Worm (Caenorhabditis elegans): ENCODE data around the gene htrl-1.

htrl-1 gene

ce11 chrV:11496283-11496682, at the start of gene htrl-1:
Gene htrl-1, minus strand, starts transcription at chrV:11496383.
- TF ChIP-seq hmg-4 (GFP tag; optimal IDR thresholded peaks at IDR 0.05) (no peak), scrt-1 (GFP tag; IDR thresholded peaks at IDR 0.05) (no peak), flt-1 (GFP tag; IDR thresholded peaks at IDR 0.05) (no peak), ama-1 (optimal IDR thresholded peaks at IDR 0.05) (no peak), aly-1 (tag; optimal IDR thresholded peaks at IDR 0.05) (no peak), ceh-13 (GFP tag; optimal IDR thresholded peaks at IDR 0.05) (no peak)

- TF ChIP-seq tbx-37 (GFP tag; conservative IDR thresholded peaks at IDR 0.05) (no peak), hmg-4 (GFP tag; optimal IDR thresholded peaks at IDR 0.05) (no peak), ceh-13 (GFP tag; optimal IDR thresholded peaks at IDR 0.05) (no peak), aly-1 (tag; optimal IDR thresholded peaks at IDR 0.05) (no peak), flt-1 (GFP tag; IDR thresholded peaks at IDR 0.05) (no peak), hmbx-1 (tag; optimal IDR thresholded peaks at IDR 0.05) (no peak), pes-1 (GFP tag; IDR thresholded peaks at IDR 0.05) (no peak), hnd-1 (tag; optimal IDR thresholded peaks at IDR 0.05) (no peak), ceh-36 (tag; optimal IDR thresholded peaks at IDR 0.05) (no peak), tbx-11 (GFP tag; IDR thresholded peaks at IDR 0.05) (no peak), B0310.2 (tag; optimal IDR thresholded peaks at IDR 0.05) (no peak), tra-4 (tag; optimal IDR thresholded peaks at IDR 0.05) (no peak), ets-7 (tag; optimal IDR thresholded peaks at IDR 0.05) (no peak)
Measured at ce11 chrV:11545227-11545626, 49.0 kb upstream of the htrl-1 start, which contains the start of gene F38B7.10. Gene F38B7.10, plus strand, starts transcription at chrV:11545527.

ce11 chrV:11543564-11543963, 47.4 kb upstream of the htrl-1 start, which contains the start of gene F38B7.2:
Gene F38B7.2, plus strand, starts transcription at chrV:11543963.
- TF ChIP-seq ceh-13 (GFP tag; optimal IDR thresholded peaks at IDR 0.05) (no peak), F13C5.2 (tag; optimal IDR thresholded peaks at IDR 0.05) (no peak), tra-4 (tag; optimal IDR thresholded peaks at IDR 0.05) (no peak), sea-1 (GFP tag; conservative IDR thresholded peaks at IDR 0.05) (no peak)

- TF ChIP-seq tra-4 (tag; optimal IDR thresholded peaks at IDR 0.05), result no peak
- TF ChIP-seq flt-1 (GFP tag; IDR thresholded peaks at IDR 0.05), result no peak
- TF ChIP-seq ets-7 (tag; optimal IDR thresholded peaks at IDR 0.05), result no peak
- no peak for TF ChIP-seq tbx-11 (GFP tag; IDR thresholded peaks at IDR 0.05)
- no peak for TF ChIP-seq scrt-1 (GFP tag; IDR thresholded peaks at IDR 0.05)
- no peak for TF ChIP-seq aly-1 (tag; optimal IDR thresholded peaks at IDR 0.05)
- TF ChIP-seq hmg-4 (GFP tag; optimal IDR thresholded peaks at IDR 0.05), result no peak
- no peak for TF ChIP-seq hnd-1 (tag; optimal IDR thresholded peaks at IDR 0.05)
- TF ChIP-seq hmbx-1 (tag; optimal IDR thresholded peaks at IDR 0.05), result no peak
Measured at ce11 chrV:11541284-11541683, 45.1 kb upstream of the htrl-1 start.

ce11 chrV:11539502-11539901, 43.3 kb upstream of the htrl-1 start:
- TF ChIP-seq scrt-1 (GFP tag; IDR thresholded peaks at IDR 0.05) (no peak), B0310.2 (tag; optimal IDR thresholded peaks at IDR 0.05) (no peak), ceh-13 (GFP tag; optimal IDR thresholded peaks at IDR 0.05) (no peak), tbx-11 (GFP tag; IDR thresholded peaks at IDR 0.05) (no peak), F13C5.2 (tag; optimal IDR thresholded peaks at IDR 0.05) (no peak), hmg-4 (GFP tag; optimal IDR thresholded peaks at IDR 0.05) (no peak), tbx-37 (GFP tag; conservative IDR thresholded peaks at IDR 0.05) (no peak), sea-1 (GFP tag; conservative IDR thresholded peaks at IDR 0.05) (no peak), hnd-1 (tag; optimal IDR thresholded peaks at IDR 0.05) (no peak), tra-4 (tag; optimal IDR thresholded peaks at IDR 0.05) (no peak), hmbx-1 (tag; optimal IDR thresholded peaks at IDR 0.05) (no peak), aly-1 (tag; optimal IDR thresholded peaks at IDR 0.05) (no peak), ets-7 (tag; optimal IDR thresholded peaks at IDR 0.05) (no peak), flt-1 (GFP tag; IDR thresholded peaks at IDR 0.05) (no peak), pes-1 (GFP tag; IDR thresholded peaks at IDR 0.05) (no peak), ceh-36 (tag; optimal IDR thresholded peaks at IDR 0.05) (no peak), ama-1 (optimal IDR thresholded peaks at IDR 0.05) (no peak)

ce11 chrV:11536667-11537066, 40.5 kb upstream of the htrl-1 start:
- no peak for TF ChIP-seq aly-1 (tag; optimal IDR thresholded peaks at IDR 0.05)
- TF ChIP-seq hmbx-1 (tag; optimal IDR thresholded peaks at IDR 0.05), result no peak
- TF ChIP-seq flt-1 (GFP tag; IDR thresholded peaks at IDR 0.05), result no peak
- TF ChIP-seq ceh-13 (GFP tag; optimal IDR thresholded peaks at IDR 0.05), result no peak
- no peak for TF ChIP-seq B0310.2 (tag; optimal IDR thresholded peaks at IDR 0.05)
- TF ChIP-seq sea-1 (GFP tag; conservative IDR thresholded peaks at IDR 0.05), result no peak
- TF ChIP-seq tra-4 (tag; optimal IDR thresholded peaks at IDR 0.05), result no peak
- no peak for TF ChIP-seq pes-1 (GFP tag; IDR thresholded peaks at IDR 0.05)
- TF ChIP-seq hmg-4 (GFP tag; optimal IDR thresholded peaks at IDR 0.05), result no peak
- TF ChIP-seq F13C5.2 (tag; optimal IDR thresholded peaks at IDR 0.05), result no peak
- no peak for TF ChIP-seq ets-7 (tag; optimal IDR thresholded peaks at IDR 0.05)
- TF ChIP-seq tbx-37 (GFP tag; conservative IDR thresholded peaks at IDR 0.05), result no peak
- no peak for TF ChIP-seq scrt-1 (GFP tag; IDR thresholded peaks at IDR 0.05)

- TF ChIP-seq scrt-1 (GFP tag; IDR thresholded peaks at IDR 0.05) (no peak), ets-7 (tag; optimal IDR thresholded peaks at IDR 0.05) (no peak), ceh-36 (tag; optimal IDR thresholded peaks at IDR 0.05) (no peak), aly-1 (tag; optimal IDR thresholded peaks at IDR 0.05) (no peak), tra-4 (tag; optimal IDR thresholded peaks at IDR 0.05) (no peak), tbx-37 (GFP tag; conservative IDR thresholded peaks at IDR 0.05) (no peak), hmg-4 (GFP tag; optimal IDR thresholded peaks at IDR 0.05) (no peak), ceh-13 (GFP tag; optimal IDR thresholded peaks at IDR 0.05) (no peak)
Measured at ce11 chrV:11535504-11536062, 39.4 kb upstream of the htrl-1 start.
